Worm (Caenorhabditis elegans) whole organism, mixed stage, embryonic: ENCODE measurements around the gene C03A7.2.

Source experiments
- M03D4.4 ChIP-seq: sonication (generic microtip); optimal IDR thresholded peaks from 2 replicates; lab custom pipeline; 2017; ENCODE audit warnings: mild to moderate bottlenecking, missing genetic modification characterization, missing compliant biosample characterization
- bed-3 ChIP-seq: fragments of 200-800 bp; sonication (Bioruptor generic); optimal IDR thresholded peaks from 3 replicates; lab custom pipeline; 2018; ENCODE audit warnings: mild to moderate bottlenecking, missing genetic modification characterization, moderate library complexity, missing compliant biosample characterization
- blmp-1 ChIP-seq: fragments of 150-350 bp; optimal IDR thresholded peaks from 2 replicates; lab custom pipeline; 2014; ENCODE audit warnings: missing biosample characterization, missing genetic modification characterization
- ceh-39 ChIP-seq: fragments of 150-350 bp; optimal IDR thresholded peaks from 2 replicates; lab custom pipeline; 2014; ENCODE audit warnings: missing biosample characterization, missing genetic modification characterization
- ceh-43 ChIP-seq: fragments of 200-800 bp; sonication (Bioruptor generic); optimal IDR thresholded peaks from 2 replicates; lab custom pipeline; 2018; ENCODE audit warnings: mild to moderate bottlenecking, missing genetic modification characterization, moderate library complexity, missing compliant biosample characterization
- ces-1 ChIP-seq: fragments of 150-350 bp; optimal IDR thresholded peaks from 2 replicates; lab custom pipeline; 2014; ENCODE audit warnings: missing biosample characterization, missing genetic modification reagents, missing genetic modification characterization
- cnd-1 ChIP-seq: fragments of 200-800 bp; sonication (Bioruptor generic); optimal IDR thresholded peaks from 2 replicates; lab custom pipeline; 2018; ENCODE audit warnings: mild to moderate bottlenecking, missing genetic modification characterization, missing compliant biosample characterization
- drap-1 ChIP-seq: fragments of 200-800 bp; sonication (Bioruptor generic); optimal IDR thresholded peaks from 3 replicates; lab custom pipeline; 2018; ENCODE audit warnings: mild to moderate bottlenecking, missing genetic modification characterization, missing compliant biosample characterization
- elt-1 ChIP-seq: sonication (generic microtip); optimal IDR thresholded peaks from 2 replicates; lab custom pipeline; 2017; ENCODE audit warnings: missing genetic modification characterization, mild to moderate bottlenecking, missing compliant biosample characterization, antibody characterized with exemption, moderate library complexity, borderline replicate concordance; ENCODE audit not compliant: insufficient read depth
- elt-3 ChIP-seq: fragments of 150-350 bp; optimal IDR thresholded peaks from 2 replicates; lab custom pipeline; 2014; ENCODE audit warnings: missing biosample characterization, missing genetic modification characterization
- flh-1 ChIP-seq: fragments of 200-800 bp; sonication (Bioruptor generic); optimal IDR thresholded peaks from 2 replicates; lab custom pipeline; 2018; ENCODE audit warnings: mild to moderate bottlenecking, missing genetic modification characterization, moderate library complexity, missing compliant biosample characterization
- ham-2 ChIP-seq: fragments of 200-800 bp; sonication (Bioruptor generic); optimal IDR thresholded peaks from 2 replicates; lab custom pipeline; 2018; ENCODE audit warnings: mild to moderate bottlenecking, missing genetic modification characterization, missing compliant biosample characterization
- hlh-1 ChIP-seq: fragments of 150-350 bp; optimal IDR thresholded peaks from 2 replicates; lab custom pipeline; 2014; ENCODE audit warnings: missing biosample characterization, missing genetic modification reagents, missing genetic modification characterization
- lin-13 ChIP-seq: fragments of 150-350 bp; optimal IDR thresholded peaks from 2 replicates; lab custom pipeline; 2014; ENCODE audit warnings: missing biosample characterization, missing genetic modification characterization
- lin-32 ChIP-seq: fragments of 200-800 bp; sonication (Bioruptor generic); optimal IDR thresholded peaks from 2 replicates; lab custom pipeline; 2018; ENCODE audit warnings: mild to moderate bottlenecking, missing genetic modification characterization, missing compliant biosample characterization
- lsy-2 ChIP-seq: fragments of 150-350 bp; optimal IDR thresholded peaks from 2 replicates; lab custom pipeline; 2014; ENCODE audit warnings: missing biosample characterization, missing genetic modification characterization
- mab-5 ChIP-seq: fragments of 150-350 bp; optimal IDR thresholded peaks from 2 replicates; lab custom pipeline; 2014; ENCODE audit warnings: missing biosample characterization, missing genetic modification characterization
- mep-1 ChIP-seq: fragments of 150-350 bp; optimal IDR thresholded peaks from 2 replicates; lab custom pipeline; 2017; ENCODE audit warnings: missing biosample characterization, missing genetic modification reagents, missing genetic modification characterization, inconsistent platforms
- mls-2 ChIP-seq: sonication (generic microtip); optimal IDR thresholded peaks from 2 replicates; lab custom pipeline; 2016; ENCODE audit warnings: mild to moderate bottlenecking, missing genetic modification characterization, moderate library complexity, missing compliant biosample characterization
- nhr-12 ChIP-seq: fragments of 150-350 bp; optimal IDR thresholded peaks from 2 replicates; lab custom pipeline; 2014; ENCODE audit warnings: missing biosample characterization, missing genetic modification characterization
- nhr-2 ChIP-seq: fragments of 150-350 bp; optimal IDR thresholded peaks from 2 replicates; lab custom pipeline; 2014; ENCODE audit warnings: missing biosample characterization, missing genetic modification characterization
- nhr-237 ChIP-seq: fragments of 150-350 bp; optimal IDR thresholded peaks from 2 replicates; lab custom pipeline; 2014; ENCODE audit warnings: missing biosample characterization, missing genetic modification characterization
- nhr-28 ChIP-seq: fragments of 150-350 bp; optimal IDR thresholded peaks from 2 replicates; lab custom pipeline; 2014; ENCODE audit warnings: missing biosample characterization, missing genetic modification characterization
- nhr-76 ChIP-seq: sonication (generic microtip); optimal IDR thresholded peaks from 2 replicates; lab custom pipeline; 2017; ENCODE audit warnings: missing biosample characterization, missing genetic modification characterization
- sem-2 ChIP-seq: fragments of 200-800 bp; sonication (Bioruptor generic); optimal IDR thresholded peaks from 2 replicates; lab custom pipeline; 2018; ENCODE audit warnings: mild to moderate bottlenecking, missing genetic modification characterization, missing compliant biosample characterization
- snpc-4 ChIP-seq: fragments of 150-350 bp; optimal IDR thresholded peaks from 2 replicates; lab custom pipeline; 2014; ENCODE audit warnings: missing biosample characterization, missing genetic modification characterization
- sptf-1 ChIP-seq: sonication (generic microtip); optimal IDR thresholded peaks from 2 replicates; lab custom pipeline; 2017; ENCODE audit warnings: mild to moderate bottlenecking, missing genetic modification characterization, moderate library complexity, missing compliant biosample characterization
- tbx-8 ChIP-seq: fragments of 200-800 bp; sonication (Bioruptor generic); optimal IDR thresholded peaks from 2 replicates; lab custom pipeline; 2018; ENCODE audit warnings: mild to moderate bottlenecking, missing genetic modification characterization, moderate library complexity, missing compliant biosample characterization
- unc-120 ChIP-seq: sonication (generic microtip); optimal IDR thresholded peaks from 2 replicates; lab custom pipeline; 2017; ENCODE audit warnings: missing genetic modification characterization, missing compliant biosample characterization; ENCODE audit not compliant: poor library complexity, severe bottlenecking
- unc-39 ChIP-seq: fragments of 150-350 bp; optimal IDR thresholded peaks from 2 replicates; lab custom pipeline; 2014; ENCODE audit warnings: missing biosample characterization, missing genetic modification characterization
- unc-62 ChIP-seq: fragments of 150-350 bp; optimal IDR thresholded peaks from 2 replicates; lab custom pipeline; 2014; ENCODE audit warnings: missing biosample characterization, missing genetic modification reagents, missing genetic modification characterization
- zip-8 ChIP-seq: fragments of 150-350 bp; optimal IDR thresholded peaks from 2 replicates; lab custom pipeline; 2014; ENCODE audit warnings: missing biosample characterization, missing genetic modification characterization
- ztf-11 ChIP-seq: fragments of 150-350 bp; optimal IDR thresholded peaks from 2 replicates; lab custom pipeline; 2014; ENCODE audit warnings: missing biosample characterization, missing genetic modification characterization

Gene C03A7.2

ce11 chrV:5178051-5178450, 3.7 kb upstream of the C03A7.2 start:
- TF ChIP-seq M03D4.4 (no peak), nhr-12 (tag; lab: Kevin White, UChicago) (no peak), mep-1 (tag; lab: Kevin White, UChicago) (no peak), ceh-43 (GFP tag; lab: Kevin White, UChicago) (no peak), tbx-8 (GFP tag; lab: Kevin White, UChicago) (no peak), cnd-1 (tag; lab: Kevin White, UChicago) (no peak), bed-3 (no peak), nhr-76 (no peak), ham-2 (GFP tag; lab: Kevin White, UChicago) (no peak), mab-5 (tag; lab: Kevin White, UChicago) (no peak), ceh-39 (tag; lab: Kevin White, UChicago) (no peak), nhr-2 (tag; lab: Kevin White, UChicago) (no peak), unc-39 (tag; lab: Kevin White, UChicago) (no peak), hlh-1 (no peak), zip-8 (tag; lab: Kevin White, UChicago) (no peak), unc-62 (no peak), elt-1 (tag; lab: Kevin White, UChicago) (no peak), sem-2 (no peak), blmp-1 (tag; lab: Kevin White, UChicago) (no peak), unc-120 (tag; lab: Kevin White, UChicago) (no peak)
- TF ChIP-seq, all 35 proteins: peak for 0

- TF ChIP-seq ceh-43 (GFP tag; lab: Kevin White, UChicago) (no peak), ces-1 (GFP tag; lab: Kevin White, UChicago) (no peak), nhr-28 (tag; lab: Kevin White, UChicago) (no peak), unc-39 (tag; lab: Kevin White, UChicago) (no peak), drap-1 (no peak), mls-2 (tag; lab: Kevin White, UChicago) (no peak), M03D4.4 (no peak), ztf-11 (tag; lab: Kevin White, UChicago) (no peak), lin-32 (GFP tag; lab: Kevin White, UChicago) (no peak), lin-13 (tag; lab: Kevin White, UChicago) (no peak), nhr-237 (tag; lab: Kevin White, UChicago) (no peak), nhr-2 (tag; lab: Kevin White, UChicago) (no peak), sem-2 (no peak)
Observed at ce11 chrV:5192501-5192900, 10.8 kb downstream of the C03A7.2 start, which contains the start of gene C03A7.13. C03A7.13 (minus strand) TSS chrV:5192543.

- TF ChIP-seq hlh-1 (no peak), nhr-76 (no peak), ham-2 (GFP tag; lab: Kevin White, UChicago) (no peak), unc-120 (tag; lab: Kevin White, UChicago) (no peak), nhr-237 (tag; lab: Kevin White, UChicago) (no peak), unc-62 (no peak), elt-3 (tag; lab: Kevin White, UChicago) (no peak), lin-32 (GFP tag; lab: Kevin White, UChicago) (no peak), lsy-2 (tag; lab: Kevin White, UChicago) (no peak), mab-5 (tag; lab: Kevin White, UChicago) (no peak), mls-2 (tag; lab: Kevin White, UChicago) (no peak), flh-1 (no peak), drap-1 (no peak), sptf-1 (tag; lab: Kevin White, UChicago) (no peak), ceh-43 (GFP tag; lab: Kevin White, UChicago) (no peak), M03D4.4 (no peak), zip-8 (tag; lab: Kevin White, UChicago) (no peak), mep-1 (tag; lab: Kevin White, UChicago) (no peak), blmp-1 (tag; lab: Kevin White, UChicago) (no peak)
Observed at ce11 chrV:5194508-5194907, 12.8 kb downstream of the C03A7.2 start, which contains the start of gene abu-8. abu-8 (minus strand) TSS chrV:5194608.

ce11 chrV:5198240-5198639, 16.5 kb downstream of the C03A7.2 start, which contains the start of gene Y47A7.2:
Y47A7.2 (minus strand) TSS chrV:5198340.
- TF ChIP-seq drap-1 (no peak), nhr-28 (tag; lab: Kevin White, UChicago) (no peak), nhr-76 (no peak), nhr-237 (tag; lab: Kevin White, UChicago) (no peak), ceh-39 (tag; lab: Kevin White, UChicago) (no peak), elt-3 (tag; lab: Kevin White, UChicago) (no peak), snpc-4 (tag; lab: Kevin White, UChicago) (no peak), unc-120 (tag; lab: Kevin White, UChicago) (no peak)
- TF ChIP-seq, all 35 proteins: peak for 0
